Fruit fly (Drosophila melanogaster) whole organism, prepupa: ENCODE measurements around the gene CG12096.
A peak's percentile ranks its signal among the peaks of the same experiment; 100 is the strongest.

Experiments used
- Blimp-1 ChIP-seq: fragments of 200-800 bp; sonication (Bioruptor generic); optimal IDR thresholded peaks from 3 replicates; lab custom pipeline; 2017; ENCODE audit warnings: missing biosample characterization, missing genetic modification characterization, mild to moderate bottlenecking, moderate library complexity, missing genetic modification reagents
- CG10631 ChIP-seq: fragments of 200-800 bp; sonication (Bioruptor generic); optimal IDR thresholded peaks from 2 replicates; lab custom pipeline; 2016; ENCODE audit warnings: missing biosample characterization, missing genetic modification characterization
- CG10669 ChIP-seq: fragments of 200-800 bp; sonication (Bioruptor generic); optimal IDR thresholded peaks from 3 replicates; lab custom pipeline; 2018; ENCODE audit warnings: missing biosample characterization, mild to moderate bottlenecking, missing genetic modification characterization, moderate library complexity
- CG11902 ChIP-seq: fragments of 200-800 bp; sonication (Bioruptor generic); optimal IDR thresholded peaks from 3 replicates; lab custom pipeline; 2016; ENCODE audit warnings: missing biosample characterization, missing genetic modification characterization
- CG15336 ChIP-seq: fragments of 200-800 bp; sonication (Bioruptor generic); IDR thresholded peaks from 2 replicates; pipeline ENCODE4 v1.3.6; 2022; ENCODE audit warnings: missing biosample characterization, missing genetic modification characterization
- CG16779 ChIP-seq: fragments of 200-800 bp; sonication (Bioruptor generic); optimal IDR thresholded peaks from 3 replicates; lab custom pipeline; 2017; ENCODE audit warnings: missing biosample characterization, mild to moderate bottlenecking, missing genetic modification characterization
- CG3032 ChIP-seq: fragments of 200-800 bp; optimal IDR thresholded peaks from 2 replicates; lab custom pipeline; 2019; ENCODE audit warnings: missing biosample characterization, mild to moderate bottlenecking, missing genetic modification characterization, moderate library complexity
- CG31627 ChIP-seq: fragments of 200-800 bp; sonication (Bioruptor generic); optimal IDR thresholded peaks from 3 replicates; lab custom pipeline; 2016; ENCODE audit warnings: missing biosample characterization, missing genetic modification characterization
- CG34406 ChIP-seq: fragments of 200-800 bp; sonication (Bioruptor generic); optimal IDR thresholded peaks from 3 replicates; lab custom pipeline; 2016; ENCODE audit warnings: missing biosample characterization, missing genetic modification characterization
- CG3919 ChIP-seq: fragments of 200-800 bp; sonication (Bioruptor generic); optimal IDR thresholded peaks from 3 replicates; lab custom pipeline; 2016; ENCODE audit warnings: missing biosample characterization, missing genetic modification characterization
- CG4318 ChIP-seq: fragments of 200-800 bp; sonication (Bioruptor generic); optimal IDR thresholded peaks from 3 replicates; lab custom pipeline; 2017; ENCODE audit warnings: missing biosample characterization, mild to moderate bottlenecking, missing genetic modification characterization
- CG6163 ChIP-seq: fragments of 200-800 bp; sonication (Bioruptor generic); IDR thresholded peaks from 3 replicates; pipeline ENCODE4 v1.3.6; 2022; ENCODE audit warnings: missing biosample characterization, missing genetic modification characterization
- CG6276 ChIP-seq: fragments of 200-800 bp; sonication (Bioruptor generic); optimal IDR thresholded peaks from 2 replicates; lab custom pipeline; 2017; ENCODE audit warnings: missing biosample characterization, mild to moderate bottlenecking, missing genetic modification characterization
- CG6808 ChIP-seq: fragments of 200-800 bp; sonication (Bioruptor generic); optimal IDR thresholded peaks from 3 replicates; lab custom pipeline; 2017; ENCODE audit warnings: missing biosample characterization, missing genetic modification characterization, mild to moderate bottlenecking, moderate library complexity, missing genetic modification reagents
- CG6854 ChIP-seq: fragments of 200-800 bp; sonication (Bioruptor generic); optimal IDR thresholded peaks from 2 replicates; lab custom pipeline; 2017; ENCODE audit warnings: missing biosample characterization, mild to moderate bottlenecking, missing genetic modification characterization
- CG8119 ChIP-seq: fragments of 200-800 bp; sonication (Bioruptor generic); IDR thresholded peaks from 3 replicates; pipeline ENCODE4 v1.3.6; 2022; ENCODE audit warnings: missing biosample characterization, missing genetic modification characterization
- CG9139 ChIP-seq: fragments of 200-800 bp; sonication (Bioruptor generic); optimal IDR thresholded peaks from 3 replicates; lab custom pipeline; 2017; ENCODE audit warnings: missing biosample characterization, mild to moderate bottlenecking, missing genetic modification characterization
- Eip75B ChIP-seq: fragments of 200-800 bp; sonication (Bioruptor generic); optimal IDR thresholded peaks from 3 replicates; lab custom pipeline; 2016; ENCODE audit warnings: missing biosample characterization, missing genetic modification characterization
- Eip78C ChIP-seq: fragments of 200-800 bp; sonication (Bioruptor generic); peaks from one replicate; lab custom pipeline; 2016; ENCODE audit warnings: missing biosample characterization, missing genetic modification characterization
- Eip93F ChIP-seq: fragments of 200-800 bp; sonication (Bioruptor generic); optimal IDR thresholded peaks from 2 replicates; lab custom pipeline; 2016; ENCODE audit warnings: missing biosample characterization, mild to moderate bottlenecking, missing genetic modification characterization
- Ets96B ChIP-seq: fragments of 200-800 bp; optimal IDR thresholded peaks from 2 replicates; lab custom pipeline; 2019; ENCODE audit warnings: missing biosample characterization, mild to moderate bottlenecking, missing genetic modification characterization, moderate library complexity
- Hr38 ChIP-seq: sonication (Bioruptor generic); optimal IDR thresholded peaks from 2 replicates; lab custom pipeline; 2016; ENCODE audit warnings: missing biosample characterization, missing genetic modification characterization
- Hr39 ChIP-seq: fragments of 200-800 bp; sonication (Bioruptor generic); optimal IDR thresholded peaks from 2 replicates; lab custom pipeline; 2016; ENCODE audit warnings: missing biosample characterization, missing genetic modification characterization
- Hr4 ChIP-seq: fragments of 200-800 bp; sonication (Bioruptor generic); optimal IDR thresholded peaks from 3 replicates; lab custom pipeline; 2016; ENCODE audit warnings: missing biosample characterization, missing genetic modification characterization
- Lpt ChIP-seq: fragments of 200-800 bp; sonication (Bioruptor generic); optimal IDR thresholded peaks from 3 replicates; lab custom pipeline; 2016; ENCODE audit warnings: missing biosample characterization, missing genetic modification characterization
- Met ChIP-seq: fragments of 200-800 bp; sonication (Bioruptor generic); optimal IDR thresholded peaks from 3 replicates; lab custom pipeline; 2016; ENCODE audit warnings: missing biosample characterization, missing genetic modification characterization
- Sox15 ChIP-seq: fragments of 200-800 bp; sonication (Bioruptor generic); optimal IDR thresholded peaks from 3 replicates; lab custom pipeline; 2016; ENCODE audit warnings: missing biosample characterization, missing genetic modification characterization
- achi ChIP-seq: fragments of 200-800 bp; sonication (Bioruptor generic); optimal IDR thresholded peaks from 3 replicates; lab custom pipeline; 2016; ENCODE audit warnings: missing biosample characterization, missing genetic modification characterization
- acj6 ChIP-seq: fragments of 200-800 bp; sonication (Bioruptor generic); optimal IDR thresholded peaks from 3 replicates; lab custom pipeline; 2016; ENCODE audit warnings: missing biosample characterization, missing genetic modification characterization
- dac ChIP-seq: fragments of 200-800 bp; sonication (Bioruptor generic); optimal IDR thresholded peaks from 2 replicates; lab custom pipeline; 2017; ENCODE audit warnings: missing biosample characterization, mild to moderate bottlenecking, missing genetic modification characterization
- dsx ChIP-seq: fragments of 200-800 bp; optimal IDR thresholded peaks from 3 replicates; lab custom pipeline; 2019; ENCODE audit warnings: missing biosample characterization, mild to moderate bottlenecking, missing genetic modification characterization, moderate library complexity; ENCODE audit not compliant: poor library complexity, severe bottlenecking
- eg ChIP-seq: fragments of 200-800 bp; sonication (Bioruptor generic); IDR thresholded peaks from 3 replicates; pipeline ENCODE4 v1.3.6; 2022; ENCODE audit warnings: missing biosample characterization, missing genetic modification characterization
- esn ChIP-seq: fragments of 200-800 bp; sonication (Bioruptor generic); optimal IDR thresholded peaks from 2 replicates; lab custom pipeline; 2016; ENCODE audit warnings: missing biosample characterization, mild to moderate bottlenecking, missing genetic modification characterization, moderate library complexity
- fkh ChIP-seq: fragments of 200-800 bp; sonication (Bioruptor generic); optimal IDR thresholded peaks from 3 replicates; lab custom pipeline; 2017; ENCODE audit warnings: missing biosample characterization, mild to moderate bottlenecking, missing genetic modification characterization, moderate library complexity
- lz ChIP-seq: fragments of 200-800 bp; sonication (Bioruptor generic); optimal IDR thresholded peaks from 3 replicates; lab custom pipeline; 2016; ENCODE audit warnings: missing biosample characterization, missing genetic modification characterization
- net ChIP-seq: fragments of 200-800 bp; sonication (Bioruptor generic); optimal IDR thresholded peaks from 3 replicates; lab custom pipeline; 2016; ENCODE audit warnings: missing biosample characterization, missing genetic modification characterization
- pdm3 ChIP-seq: fragments of 200-800 bp; sonication (Bioruptor generic); optimal IDR thresholded peaks from 3 replicates; lab custom pipeline; 2016; ENCODE audit warnings: missing biosample characterization, missing genetic modification characterization
- salr ChIP-seq, 2 experiments: fragments of 200-800 bp; sonication (Bioruptor generic); optimal IDR thresholded peaks; 3 replicates each; lab custom pipeline; 2016 to 2018; ENCODE audit warnings: missing biosample characterization in 2 of 2, missing genetic modification characterization in 2 of 2, mild to moderate bottlenecking in 1 of 2
- spab ChIP-seq: fragments of 200-800 bp; sonication (Bioruptor generic); optimal IDR thresholded peaks from 2 replicates; lab custom pipeline; 2017; ENCODE audit warnings: missing biosample characterization, mild to moderate bottlenecking, missing genetic modification characterization, missing genetic modification reagents
- svp ChIP-seq: fragments of 200-800 bp; sonication (Bioruptor generic); peaks from one replicate; lab custom pipeline; 2016; ENCODE audit warnings: missing biosample characterization, missing genetic modification characterization
- topi ChIP-seq: fragments of 200-800 bp; sonication (Bioruptor generic); optimal IDR thresholded peaks from 3 replicates; lab custom pipeline; 2016; ENCODE audit warnings: missing biosample characterization, missing genetic modification characterization
- vri ChIP-seq: fragments of 200-800 bp; sonication (Bioruptor generic); optimal IDR thresholded peaks from 3 replicates; lab custom pipeline; 2016; ENCODE audit warnings: missing biosample characterization, mild to moderate bottlenecking, missing genetic modification characterization

The CG12096 gene

DNA sequence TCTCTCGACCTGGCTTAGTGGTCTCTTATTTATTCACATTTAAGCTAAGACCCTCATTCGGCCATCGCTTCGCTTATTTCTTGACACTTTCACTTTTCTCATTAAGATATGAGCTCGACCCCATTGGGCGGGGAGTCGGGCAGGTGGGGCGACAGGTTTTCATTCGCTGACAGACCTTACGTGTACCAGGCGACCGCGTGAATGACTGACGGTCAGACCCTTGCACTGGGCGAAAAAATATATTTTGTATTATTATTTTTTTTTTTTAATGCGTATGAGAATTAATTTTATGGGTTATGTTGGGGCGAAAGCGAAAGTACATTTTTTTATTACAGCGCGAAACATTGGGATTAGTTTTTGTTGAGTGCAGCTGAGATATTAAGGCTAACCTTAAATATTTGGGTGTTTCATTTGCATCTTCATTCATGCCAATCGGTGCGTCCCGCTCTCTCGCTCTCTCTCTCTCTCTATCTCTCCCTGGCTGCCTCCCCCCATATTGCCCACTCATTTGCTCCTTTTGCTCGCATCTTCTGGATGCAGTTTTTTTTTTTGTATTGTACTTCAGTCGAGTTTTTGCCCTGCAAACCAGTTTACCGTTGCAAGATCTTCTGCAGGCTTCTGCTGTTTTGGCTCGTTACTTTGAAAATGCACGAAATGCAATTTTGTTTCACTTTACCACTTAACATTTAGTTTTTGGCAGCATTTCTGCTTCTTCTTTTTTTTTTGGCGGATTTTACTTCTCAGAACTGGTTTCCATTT, 22.3 kb upstream of the CG12096 start (continued):
- TF ChIP-seq CG11902 (peak; percentile 58), esn (peak; percentile 70), Eip75B (GFP tag; lab: Kevin White, UChicago) (peak; percentile 85), Lpt (GFP tag; lab: Kevin White, UChicago) (no peak), CG3032 (tag; lab: Kevin White, UChicago) (peak; percentile 27), CG6163 (GFP tag; lab: Robert Waterston, UW) (peak; percentile 86), Met (GFP tag; lab: Kevin White, UChicago) (peak; percentile 84), acj6 (GFP tag; lab: Kevin White, UChicago) (peak; percentile 86), CG4318 (GFP tag; lab: Kevin White, UChicago) (no peak), CG10631 (peak; percentile 49), fkh (GFP tag; lab: Kevin White, UChicago) (no peak), net (GFP tag; lab: Kevin White, UChicago) (peak; percentile 51), svp (peak; percentile 95), CG9139 (GFP tag; lab: Kevin White, UChicago) (peak; percentile 46), spab (peak; percentile 8), CG31627 (GFP tag; lab: Kevin White, UChicago) (peak; percentile 40), Hr4 (GFP tag; lab: Kevin White, UChicago) (peak; percentile 37), vri (GFP tag; lab: Kevin White, UChicago) (peak; percentile 47), lz (GFP tag; lab: Kevin White, UChicago) (peak; percentile 86), CG34406 (GFP tag; lab: Kevin White, UChicago) (peak; percentile 67), pdm3 (GFP tag; lab: Kevin White, UChicago) (peak; percentile 6), salr (GFP tag; optimal IDR thresholded peaks at IDR 0.05; lab: Kevin White, UChicago) (no peak), Eip93F (GFP tag; lab: Kevin White, UChicago) (peak; percentile 83), CG15336 (GFP tag; lab: Robert Waterston, UW) (peak; percentile 69), dsx (GFP tag; lab: Kevin White, UChicago) (peak; percentile 45), Ets96B (tag; lab: Kevin White, UChicago) (peak; percentile 35), Hr38 (GFP tag; lab: Kevin White, UChicago) (no peak), CG6808 (GFP tag; lab: Kevin White, UChicago) (peak; percentile 64), CG16779 (tag; lab: Kevin White, UChicago) (peak; percentile 52), CG10669 (GFP tag; lab: Kevin White, UChicago) (peak; percentile 3), Eip78C (peak; percentile 95)

dm6 chrX:13138887-13139286, 20.5 kb upstream of the CG12096 start, which contains the start of gene CG32645:
CG32645 (plus strand) TSS chrX:13139199.
- TF ChIP-seq acj6 (GFP tag; lab: Kevin White, UChicago) (no peak), CG6163 (GFP tag; lab: Robert Waterston, UW) (0 out of 3 replicates have a peak, but pooled peaks have one; percentile 30), CG6276 (peak; percentile 48), CG8119 (GFP tag; lab: Robert Waterston, UW) (peak; percentile 42; the same call in 2 of the 3 replicates), spab (no peak), Lpt (GFP tag; lab: Kevin White, UChicago) (peak; percentile 0), topi (GFP tag; lab: Kevin White, UChicago) (no peak), CG3919 (peak; percentile 11), Blimp-1 (peak; percentile 98), Hr39 (GFP tag; lab: Kevin White, UChicago) (no peak), dac (no peak), CG6854 (GFP tag; lab: Kevin White, UChicago) (peak; percentile 82), CG16779 (tag; lab: Kevin White, UChicago) (no peak), vri (GFP tag; lab: Kevin White, UChicago) (peak; percentile 63), dsx (GFP tag; lab: Kevin White, UChicago) (no peak), CG10669 (GFP tag; lab: Kevin White, UChicago) (no peak), achi (GFP tag; lab: Kevin White, UChicago) (no peak), eg (GFP tag; lab: Robert Waterston, UW) (peak; percentile 51; the same call in 1 of the 3 replicates), CG15336 (GFP tag; lab: Robert Waterston, UW) (peak; percentile 38; the same call in 1 of the 2 replicates), Eip78C (peak; percentile 51), Sox15 (GFP tag; lab: Kevin White, UChicago) (no peak)
- TF ChIP-seq, all 60 proteins: peak for 11
